Fruit fly (Drosophila melanogaster): ENCODE measurements around the gene CG42554.

Gene CG42554

dm6 chr3L:823597-823996 lies 11.9 kb upstream of the CG42554 start:
- TF ChIP-seq CG32121 (GFP tag; IDR thresholded peaks at IDR 0.05) (no peak), EcR (GFP tag; optimal IDR thresholded peaks at IDR 0.05) (peak; percentile 90)

- TF ChIP-seq fd96Ca (GFP tag; IDR thresholded peaks at IDR 0.05) (peak; percentile 81), CG12605 (GFP tag; IDR thresholded peaks at IDR 0.05) (peak; percentile 70), CG14655 (GFP tag; optimal IDR thresholded peaks at IDR 0.05) (peak; percentile 87), EcR (GFP tag; optimal IDR thresholded peaks at IDR 0.05) (no peak), Snoo (tag; optimal IDR thresholded peaks at IDR 0.05) (peak; percentile 62), gl (tag; optimal IDR thresholded peaks at IDR 0.05) (peak; percentile 58), Pif1A (GFP tag; optimal IDR thresholded peaks at IDR 0.05) (peak; percentile 80), CG13204 (GFP tag; optimal IDR thresholded peaks at IDR 0.05) (no peak), rn (GFP tag; IDR thresholded peaks at IDR 0.05) (peak; percentile 70), D1 (tag; optimal IDR thresholded peaks at IDR 0.05) (no peak), CG9948 (tag; optimal IDR thresholded peaks at IDR 0.05) (peak; percentile 78), CG10348 (GFP tag; IDR thresholded peaks at IDR 0.05) (no peak), CG34367 (tag; optimal IDR thresholded peaks at IDR 0.05) (peak; percentile 55), Pif1B (GFP tag; optimal IDR thresholded peaks at IDR 0.05) (peak; percentile 73), CG17806 (tag; optimal IDR thresholded peaks at IDR 0.05) (peak; percentile 57), CG8159 (tag; optimal IDR thresholded peaks at IDR 0.05) (peak; percentile 45), CG32121 (GFP tag; IDR thresholded peaks at IDR 0.05) (peak; percentile 58), CG15710 (tag; optimal IDR thresholded peaks at IDR 0.05) (peak; percentile 61), CG4496 (GFP tag; IDR thresholded peaks at IDR 0.05) (peak; percentile 76), CG8301 (tag; optimal IDR thresholded peaks at IDR 0.05) (peak; percentile 86), Ets98B (GFP tag; IDR thresholded peaks at IDR 0.05) (peak; percentile 81)
Observed at dm6 chr3L:824444-824843, 11.0 kb upstream of the CG42554 start.

DNA sequence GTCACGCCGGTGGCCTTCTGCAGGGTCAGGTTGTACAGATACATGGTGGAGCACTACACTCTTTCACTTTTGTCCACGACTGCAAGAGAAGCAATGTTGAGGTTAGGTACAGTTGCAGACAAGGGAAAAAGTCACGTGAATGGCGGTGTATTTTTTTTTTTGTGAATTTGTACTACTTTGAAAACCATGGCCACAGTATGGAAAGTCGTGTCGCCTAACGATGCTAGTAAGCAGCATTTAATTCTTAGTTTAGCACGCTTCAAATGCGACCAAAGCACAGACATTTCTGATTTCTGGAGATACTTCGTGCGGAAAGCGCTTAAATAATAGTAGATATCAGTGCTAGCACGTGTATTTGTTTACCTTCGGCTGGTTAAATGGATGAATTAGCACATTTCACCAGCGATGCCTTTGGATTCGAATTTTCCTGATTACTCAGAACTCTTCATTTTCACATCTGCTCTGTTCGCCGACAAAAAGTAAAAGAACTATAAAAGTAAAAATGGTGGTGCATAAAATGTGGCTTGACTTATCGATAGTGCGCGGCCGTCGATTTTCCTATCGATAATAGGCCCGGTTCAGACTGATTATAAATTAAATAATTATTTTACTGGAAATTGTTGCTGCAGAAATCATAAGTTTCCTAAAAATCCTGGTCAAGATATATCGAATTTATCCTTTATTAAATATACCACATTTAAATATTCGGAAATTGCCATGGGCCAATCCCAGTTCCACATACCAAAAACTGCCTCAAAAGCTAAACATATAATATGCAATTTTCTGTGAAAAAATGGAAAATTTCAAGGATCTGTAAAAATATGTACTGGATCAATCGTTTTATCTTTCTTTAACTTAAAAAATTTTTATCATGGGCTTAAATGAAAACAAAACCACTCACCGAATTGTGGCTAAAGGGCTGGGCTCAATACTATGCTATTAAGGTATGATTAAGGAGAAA lies 2.3 kb upstream of the CG42554 start, which contains the start of gene Sf3b3:
Sf3b3 (minus strand) TSS at position 489 of the 961 bp plus-strand sequence.
- TF ChIP-seq CG4496 (GFP tag; IDR thresholded peaks at IDR 0.05) (peak; percentile 33; the same call in 1 of the 3 replicates), gl (tag; optimal IDR thresholded peaks at IDR 0.05) (peak; percentile 10), fd96Ca (GFP tag; IDR thresholded peaks at IDR 0.05) (peak; percentile 17; the same call in 1 of the 3 replicates), CG17806 (tag; optimal IDR thresholded peaks at IDR 0.05) (peak; percentile 6), Pif1B (GFP tag; optimal IDR thresholded peaks at IDR 0.05) (no peak), CG13204 (GFP tag; optimal IDR thresholded peaks at IDR 0.05) (no peak), CG9948 (tag; optimal IDR thresholded peaks at IDR 0.05) (peak; percentile 6), CG12605 (GFP tag; IDR thresholded peaks at IDR 0.05) (peak; percentile 24; the same call in 1 of the 2 replicates), CG32121 (GFP tag; IDR thresholded peaks at IDR 0.05) (0 out of 2 replicates have a peak, but pooled peaks have one; percentile 16), Snoo (tag; optimal IDR thresholded peaks at IDR 0.05) (no peak), CG15710 (tag; optimal IDR thresholded peaks at IDR 0.05) (peak; percentile 12), EcR (GFP tag; optimal IDR thresholded peaks at IDR 0.05) (no peak), D1 (tag; optimal IDR thresholded peaks at IDR 0.05) (no peak), Pif1A (GFP tag; optimal IDR thresholded peaks at IDR 0.05) (no peak), Ets98B (GFP tag; IDR thresholded peaks at IDR 0.05) (peak; percentile 8; the same call in 1 of the 2 replicates)

dm6 chr3L:833878-834277 lies 1.6 kb upstream of the CG42554 start, which contains the start of gene CG42553:
Gene CG42553 (plus strand): TSS chr3L:834093.
- no peak for TF ChIP-seq CG10348 (GFP tag; IDR thresholded peaks at IDR 0.05)
- no peak for TF ChIP-seq CG8301 (tag; optimal IDR thresholded peaks at IDR 0.05)
- no peak for TF ChIP-seq CG14655 (GFP tag; optimal IDR thresholded peaks at IDR 0.05)
- TF ChIP-seq EcR (GFP tag; optimal IDR thresholded peaks at IDR 0.05) = no peak
- TF ChIP-seq gl (tag; optimal IDR thresholded peaks at IDR 0.05) = no peak
- TF ChIP-seq CG32121 (GFP tag; IDR thresholded peaks at IDR 0.05) = no peak
- TF ChIP-seq CG4496 (GFP tag; IDR thresholded peaks at IDR 0.05) = no peak
- no peak for TF ChIP-seq CG8159 (tag; optimal IDR thresholded peaks at IDR 0.05)
- no peak for TF ChIP-seq CG12605 (GFP tag; IDR thresholded peaks at IDR 0.05)
- no peak for TF ChIP-seq CG15710 (tag; optimal IDR thresholded peaks at IDR 0.05)
- TF ChIP-seq Snoo (tag; optimal IDR thresholded peaks at IDR 0.05) = no peak
- no peak for TF ChIP-seq CG17806 (tag; optimal IDR thresholded peaks at IDR 0.05)

- TF ChIP-seq CG13204 (GFP tag; optimal IDR thresholded peaks at IDR 0.05) (no peak), CG15710 (tag; optimal IDR thresholded peaks at IDR 0.05) (peak; percentile 87), rn (GFP tag; IDR thresholded peaks at IDR 0.05) (peak; percentile 72; the same call in 1 of the 2 replicates), CG17806 (tag; optimal IDR thresholded peaks at IDR 0.05) (peak; percentile 85), gl (tag; optimal IDR thresholded peaks at IDR 0.05) (peak; percentile 50), EcR (GFP tag; optimal IDR thresholded peaks at IDR 0.05) (peak; percentile 74), Ets98B (GFP tag; IDR thresholded peaks at IDR 0.05) (peak; percentile 88), CG8301 (tag; optimal IDR thresholded peaks at IDR 0.05) (peak; percentile 80), CG34367 (tag; optimal IDR thresholded peaks at IDR 0.05) (peak; percentile 81), CG32121 (GFP tag; IDR thresholded peaks at IDR 0.05) (peak; percentile 83), CG14655 (GFP tag; optimal IDR thresholded peaks at IDR 0.05) (no peak), fd96Ca (GFP tag; IDR thresholded peaks at IDR 0.05) (peak; percentile 87), Pif1B (GFP tag; optimal IDR thresholded peaks at IDR 0.05) (no peak), Snoo (tag; optimal IDR thresholded peaks at IDR 0.05) (peak; percentile 75), Pif1A (GFP tag; optimal IDR thresholded peaks at IDR 0.05) (no peak), CG8159 (tag; optimal IDR thresholded peaks at IDR 0.05) (peak; percentile 87), CG12605 (GFP tag; IDR thresholded peaks at IDR 0.05) (peak; percentile 45; the same call in 1 of the 2 replicates), CG9948 (tag; optimal IDR thresholded peaks at IDR 0.05) (peak; percentile 80), D1 (tag; optimal IDR thresholded peaks at IDR 0.05) (no peak), CG10348 (GFP tag; IDR thresholded peaks at IDR 0.05) (0 out of 2 replicates have a peak, but pooled peaks have one; percentile 48), CG4496 (GFP tag; IDR thresholded peaks at IDR 0.05) (peak; percentile 86)
Observed at dm6 chr3L:837552-838187, 2.2 kb downstream of the CG42554 start, which contains the start of the genes CG13901 and CG13887. Gene CG13901 (minus strand): TSS chr3L:837821. Gene CG13887 (plus strand): TSS chr3L:837861.

All from whole organism, pupa.